Worm (Caenorhabditis elegans) whole organism, mixed stage, embryonic: ENCODE results near the gene tmem-132.

Experiments used
- blmp-1 ChIP-seq: fragments of 150-350 bp; optimal IDR thresholded peaks from 2 replicates; lab custom pipeline; 2014; ENCODE audit warnings: missing biosample characterization, missing genetic modification characterization
- elt-1 ChIP-seq: sonication (generic microtip); optimal IDR thresholded peaks from 2 replicates; lab custom pipeline; 2017; ENCODE audit warnings: missing genetic modification characterization, mild to moderate bottlenecking, missing compliant biosample characterization, antibody characterized with exemption, moderate library complexity, borderline replicate concordance; ENCODE audit not compliant: insufficient read depth
- elt-3 ChIP-seq: fragments of 150-350 bp; optimal IDR thresholded peaks from 2 replicates; lab custom pipeline; 2014; ENCODE audit warnings: missing biosample characterization, missing genetic modification characterization
- lsy-2 ChIP-seq: fragments of 150-350 bp; optimal IDR thresholded peaks from 2 replicates; lab custom pipeline; 2014; ENCODE audit warnings: missing biosample characterization, missing genetic modification characterization
- nhr-76 ChIP-seq: sonication (generic microtip); optimal IDR thresholded peaks from 2 replicates; lab custom pipeline; 2017; ENCODE audit warnings: missing biosample characterization, missing genetic modification characterization
- pha-4 ChIP-seq: fragments of 150-350 bp; optimal IDR thresholded peaks from 2 replicates; lab custom pipeline; 2018; ENCODE audit warnings: missing biosample characterization, missing genetic modification reagents, missing genetic modification characterization
- snpc-4 ChIP-seq: fragments of 150-350 bp; optimal IDR thresholded peaks from 2 replicates; lab custom pipeline; 2014; ENCODE audit warnings: missing biosample characterization, missing genetic modification characterization
- sptf-1 ChIP-seq: sonication (generic microtip); optimal IDR thresholded peaks from 2 replicates; lab custom pipeline; 2017; ENCODE audit warnings: mild to moderate bottlenecking, missing genetic modification characterization, moderate library complexity, missing compliant biosample characterization
- ztf-11 ChIP-seq: fragments of 150-350 bp; optimal IDR thresholded peaks from 2 replicates; lab custom pipeline; 2014; ENCODE audit warnings: missing biosample characterization, missing genetic modification characterization

DNA sequence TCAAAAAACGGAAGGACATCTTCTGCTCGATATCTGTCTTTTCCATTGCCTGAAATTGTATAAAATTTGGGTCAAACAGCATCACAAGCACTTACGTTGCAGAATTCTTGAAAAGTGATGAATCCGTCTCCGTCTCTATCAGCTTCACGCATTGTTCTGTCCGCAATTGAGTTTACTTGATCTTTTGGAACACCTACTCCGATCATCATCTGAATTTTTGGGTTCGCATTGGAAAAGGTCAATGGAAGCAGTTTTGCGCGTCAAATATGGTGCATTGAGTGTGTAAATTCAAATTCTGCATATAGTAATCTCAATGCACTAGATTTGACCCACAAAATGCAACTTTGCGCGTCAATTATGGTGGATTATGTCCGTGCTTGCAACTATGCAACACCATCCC, 34.9 kb downstream of the tmem-132 start:
- TF ChIP-seq lsy-2 (tag; lab: Kevin White, UChicago) (no peak), ztf-11 (tag; lab: Kevin White, UChicago) (no peak), elt-3 (tag; lab: Kevin White, UChicago) (no peak), blmp-1 (tag; lab: Kevin White, UChicago) (no peak), pha-4 (tag; lab: Kevin White, UChicago) (no peak), sptf-1 (tag; lab: Kevin White, UChicago) (no peak), nhr-76 (tag; lab: Kevin White, UChicago) (no peak), elt-1 (tag; lab: Kevin White, UChicago) (no peak), snpc-4 (tag; lab: Kevin White, UChicago) (no peak)
